Worm (Caenorhabditis elegans): ENCODE measurements around the gene lin-23.

- TF ChIP-seq jun-1 (tag; optimal IDR thresholded peaks at IDR 0.05) (no peak), nhr-77 (tag; optimal IDR thresholded peaks at IDR 0.05) (no peak), fkh-4 (tag; optimal IDR thresholded peaks at IDR 0.05; ENCODE audit: borderline replicate concordance) (no peak), unc-62 (GFP tag; optimal IDR thresholded peaks at IDR 0.05) (no peak), unc-86 (tag; optimal IDR thresholded peaks at IDR 0.05) (no peak), dpl-1 (GFP tag; optimal IDR thresholded peaks at IDR 0.05) (no peak), mep-1 (tag; optimal IDR thresholded peaks at IDR 0.05) (no peak), lin-13 (GFP tag; optimal IDR thresholded peaks at IDR 0.05) (no peak), ztf-11 (tag; optimal IDR thresholded peaks at IDR 0.05) (no peak), nhr-11 (tag; optimal IDR thresholded peaks at IDR 0.05) (no peak), snpc-4 (tag; optimal IDR thresholded peaks at IDR 0.05) (no peak), tbx-2 (tag; optimal IDR thresholded peaks at IDR 0.05) (no peak), zip-4 (GFP tag; optimal IDR thresholded peaks at IDR 0.05) (no peak), skn-1 (tag; optimal IDR thresholded peaks at IDR 0.05) (no peak)
Observed at ce11 chrII:6398406-6398805, 27.3 kb downstream of the lin-23 start, which contains the start of gene zig-10.
